Fruit fly (Drosophila melanogaster) whole organism, prepupa: ENCODE measurements around the gene milt.

Source experiments
- Blimp-1 ChIP-seq: fragments of 200-800 bp; sonication (Bioruptor generic); optimal IDR thresholded peaks from 3 replicates; lab custom pipeline; 2017; ENCODE audit warnings: missing biosample characterization, missing genetic modification characterization, mild to moderate bottlenecking, moderate library complexity, missing genetic modification reagents
- CG10631 ChIP-seq: fragments of 200-800 bp; sonication (Bioruptor generic); optimal IDR thresholded peaks from 2 replicates; lab custom pipeline; 2016; ENCODE audit warnings: missing biosample characterization, missing genetic modification characterization
- CG10669 ChIP-seq: fragments of 200-800 bp; sonication (Bioruptor generic); optimal IDR thresholded peaks from 3 replicates; lab custom pipeline; 2018; ENCODE audit warnings: missing biosample characterization, mild to moderate bottlenecking, missing genetic modification characterization, moderate library complexity
- CG11294 ChIP-seq: fragments of 200-800 bp; sonication (Bioruptor generic); IDR thresholded peaks from 2 replicates; pipeline ENCODE4 v1.3.6; 2022; ENCODE audit warnings: missing biosample characterization, missing genetic modification characterization
- CG11762 ChIP-seq: fragments of 200-800 bp; sonication (Bioruptor generic); optimal IDR thresholded peaks from 3 replicates; lab custom pipeline; 2016; ENCODE audit warnings: missing biosample characterization, missing genetic modification characterization; ENCODE audit not compliant: insufficient read depth
- CG16779 ChIP-seq: fragments of 200-800 bp; sonication (Bioruptor generic); optimal IDR thresholded peaks from 3 replicates; lab custom pipeline; 2017; ENCODE audit warnings: missing biosample characterization, mild to moderate bottlenecking, missing genetic modification characterization
- CG3032 ChIP-seq: fragments of 200-800 bp; optimal IDR thresholded peaks from 2 replicates; lab custom pipeline; 2019; ENCODE audit warnings: missing biosample characterization, mild to moderate bottlenecking, missing genetic modification characterization, moderate library complexity
- CG31627 ChIP-seq: fragments of 200-800 bp; sonication (Bioruptor generic); optimal IDR thresholded peaks from 3 replicates; lab custom pipeline; 2016; ENCODE audit warnings: missing biosample characterization, missing genetic modification characterization
- CG32006 ChIP-seq: fragments of 200-800 bp; sonication (Bioruptor generic); optimal IDR thresholded peaks from 3 replicates; lab custom pipeline; 2017; ENCODE audit warnings: missing biosample characterization, mild to moderate bottlenecking, missing genetic modification characterization
- CG3919 ChIP-seq: fragments of 200-800 bp; sonication (Bioruptor generic); optimal IDR thresholded peaks from 3 replicates; lab custom pipeline; 2016; ENCODE audit warnings: missing biosample characterization, missing genetic modification characterization
- CG4318 ChIP-seq: fragments of 200-800 bp; sonication (Bioruptor generic); optimal IDR thresholded peaks from 3 replicates; lab custom pipeline; 2017; ENCODE audit warnings: missing biosample characterization, mild to moderate bottlenecking, missing genetic modification characterization
- CG6163 ChIP-seq: fragments of 200-800 bp; sonication (Bioruptor generic); IDR thresholded peaks from 3 replicates; pipeline ENCODE4 v1.3.6; 2022; ENCODE audit warnings: missing biosample characterization, missing genetic modification characterization
- CG6276 ChIP-seq: fragments of 200-800 bp; sonication (Bioruptor generic); optimal IDR thresholded peaks from 2 replicates; lab custom pipeline; 2017; ENCODE audit warnings: missing biosample characterization, mild to moderate bottlenecking, missing genetic modification characterization
- CG6792 ChIP-seq: fragments of 200-800 bp; sonication (Bioruptor generic); optimal IDR thresholded peaks from 3 replicates; lab custom pipeline; 2016; ENCODE audit warnings: missing biosample characterization, missing genetic modification characterization
- CG6808 ChIP-seq: fragments of 200-800 bp; sonication (Bioruptor generic); optimal IDR thresholded peaks from 3 replicates; lab custom pipeline; 2017; ENCODE audit warnings: missing biosample characterization, missing genetic modification characterization, mild to moderate bottlenecking, moderate library complexity, missing genetic modification reagents
- CG6854 ChIP-seq: fragments of 200-800 bp; sonication (Bioruptor generic); optimal IDR thresholded peaks from 2 replicates; lab custom pipeline; 2017; ENCODE audit warnings: missing biosample characterization, mild to moderate bottlenecking, missing genetic modification characterization
- CG7368 ChIP-seq: fragments of 200-800 bp; sonication (Bioruptor generic); optimal IDR thresholded peaks from 3 replicates; lab custom pipeline; 2016; ENCODE audit warnings: missing biosample characterization, missing genetic modification characterization
- CG8119 ChIP-seq: fragments of 200-800 bp; sonication (Bioruptor generic); IDR thresholded peaks from 3 replicates; pipeline ENCODE4 v1.3.6; 2022; ENCODE audit warnings: missing biosample characterization, missing genetic modification characterization
- CG8632 ChIP-seq: fragments of 200-800 bp; sonication (Bioruptor generic); optimal IDR thresholded peaks from 3 replicates; lab custom pipeline; 2016; ENCODE audit warnings: missing biosample characterization, missing genetic modification characterization
- CG9139 ChIP-seq: fragments of 200-800 bp; sonication (Bioruptor generic); optimal IDR thresholded peaks from 3 replicates; lab custom pipeline; 2017; ENCODE audit warnings: missing biosample characterization, mild to moderate bottlenecking, missing genetic modification characterization
- Eip75B ChIP-seq: fragments of 200-800 bp; sonication (Bioruptor generic); optimal IDR thresholded peaks from 3 replicates; lab custom pipeline; 2016; ENCODE audit warnings: missing biosample characterization, missing genetic modification characterization
- Eip78C ChIP-seq: fragments of 200-800 bp; sonication (Bioruptor generic); peaks from one replicate; lab custom pipeline; 2016; ENCODE audit warnings: missing biosample characterization, missing genetic modification characterization
- Eip93F ChIP-seq: fragments of 200-800 bp; sonication (Bioruptor generic); optimal IDR thresholded peaks from 2 replicates; lab custom pipeline; 2016; ENCODE audit warnings: missing biosample characterization, mild to moderate bottlenecking, missing genetic modification characterization
- Ets21C ChIP-seq: fragments of 200-800 bp; sonication (Bioruptor generic); optimal IDR thresholded peaks from 3 replicates; lab custom pipeline; 2016; ENCODE audit warnings: missing biosample characterization, missing genetic modification characterization
- Gug ChIP-seq: fragments of 200-800 bp; sonication (Bioruptor generic); IDR thresholded peaks from 2 replicates; pipeline ENCODE4 v1.3.6; 2022; ENCODE audit warnings: missing biosample characterization, missing genetic modification characterization
- Hr38 ChIP-seq: sonication (Bioruptor generic); optimal IDR thresholded peaks from 2 replicates; lab custom pipeline; 2016; ENCODE audit warnings: missing biosample characterization, missing genetic modification characterization
- Hr39 ChIP-seq: fragments of 200-800 bp; sonication (Bioruptor generic); optimal IDR thresholded peaks from 2 replicates; lab custom pipeline; 2016; ENCODE audit warnings: missing biosample characterization, missing genetic modification characterization
- Hr4 ChIP-seq: fragments of 200-800 bp; sonication (Bioruptor generic); optimal IDR thresholded peaks from 3 replicates; lab custom pipeline; 2016; ENCODE audit warnings: missing biosample characterization, missing genetic modification characterization
- Lpt ChIP-seq: fragments of 200-800 bp; sonication (Bioruptor generic); optimal IDR thresholded peaks from 3 replicates; lab custom pipeline; 2016; ENCODE audit warnings: missing biosample characterization, missing genetic modification characterization
- Met ChIP-seq: fragments of 200-800 bp; sonication (Bioruptor generic); optimal IDR thresholded peaks from 3 replicates; lab custom pipeline; 2016; ENCODE audit warnings: missing biosample characterization, missing genetic modification characterization
- Smox ChIP-seq: fragments of 200-800 bp; sonication (Bioruptor generic); optimal IDR thresholded peaks from 3 replicates; lab custom pipeline; 2016; ENCODE audit warnings: missing biosample characterization, missing genetic modification characterization
- Sox102F ChIP-seq: fragments of 200-800 bp; sonication (Bioruptor generic); optimal IDR thresholded peaks from 2 replicates; lab custom pipeline; 2016; ENCODE audit warnings: missing biosample characterization, mild to moderate bottlenecking, missing genetic modification characterization
- Sox15 ChIP-seq: fragments of 200-800 bp; sonication (Bioruptor generic); optimal IDR thresholded peaks from 3 replicates; lab custom pipeline; 2016; ENCODE audit warnings: missing biosample characterization, missing genetic modification characterization
- achi ChIP-seq: fragments of 200-800 bp; sonication (Bioruptor generic); optimal IDR thresholded peaks from 3 replicates; lab custom pipeline; 2016; ENCODE audit warnings: missing biosample characterization, missing genetic modification characterization
- acj6 ChIP-seq: fragments of 200-800 bp; sonication (Bioruptor generic); optimal IDR thresholded peaks from 3 replicates; lab custom pipeline; 2016; ENCODE audit warnings: missing biosample characterization, missing genetic modification characterization
- dsx ChIP-seq: fragments of 200-800 bp; optimal IDR thresholded peaks from 3 replicates; lab custom pipeline; 2019; ENCODE audit warnings: missing biosample characterization, mild to moderate bottlenecking, missing genetic modification characterization, moderate library complexity; ENCODE audit not compliant: poor library complexity, severe bottlenecking
- esn ChIP-seq: fragments of 200-800 bp; sonication (Bioruptor generic); optimal IDR thresholded peaks from 2 replicates; lab custom pipeline; 2016; ENCODE audit warnings: missing biosample characterization, mild to moderate bottlenecking, missing genetic modification characterization, moderate library complexity
- fd85E ChIP-seq: fragments of 200-800 bp; sonication (Bioruptor generic); optimal IDR thresholded peaks from 3 replicates; lab custom pipeline; 2016; ENCODE audit warnings: missing biosample characterization, missing genetic modification characterization
- fkh ChIP-seq: fragments of 200-800 bp; sonication (Bioruptor generic); optimal IDR thresholded peaks from 3 replicates; lab custom pipeline; 2017; ENCODE audit warnings: missing biosample characterization, mild to moderate bottlenecking, missing genetic modification characterization, moderate library complexity
- lz ChIP-seq: fragments of 200-800 bp; sonication (Bioruptor generic); optimal IDR thresholded peaks from 3 replicates; lab custom pipeline; 2016; ENCODE audit warnings: missing biosample characterization, missing genetic modification characterization
- salr ChIP-seq, 2 experiments: fragments of 200-800 bp; sonication (Bioruptor generic); optimal IDR thresholded peaks; 3 replicates each; lab custom pipeline; 2016 to 2018; ENCODE audit warnings: missing biosample characterization in 2 of 2, missing genetic modification characterization in 2 of 2, mild to moderate bottlenecking in 1 of 2
- ss ChIP-seq, 2 experiments: fragments of 200-800 bp; sonication (Bioruptor generic); optimal IDR thresholded peaks; 2 replicates in 1 of 2; 3 replicates in 1 of 2; lab custom pipeline; 2017 to 2018; ENCODE audit warnings: mild to moderate bottlenecking in 2 of 2, missing biosample characterization in 2 of 2, missing genetic modification characterization in 2 of 2, moderate library complexity in 1 of 2
- svp ChIP-seq: fragments of 200-800 bp; sonication (Bioruptor generic); peaks from one replicate; lab custom pipeline; 2016; ENCODE audit warnings: missing biosample characterization, missing genetic modification characterization
- vri ChIP-seq: fragments of 200-800 bp; sonication (Bioruptor generic); optimal IDR thresholded peaks from 3 replicates; lab custom pipeline; 2016; ENCODE audit warnings: missing biosample characterization, mild to moderate bottlenecking, missing genetic modification characterization

milt gene

dm6 chr2L:7082203-7082602 is 44.6 kb downstream of the milt start:
- no peak for TF ChIP-seq Sox15 (GFP tag; lab: Kevin White, UChicago)
- peak; percentile 16 for TF ChIP-seq vri
- TF ChIP-seq CG6163 (GFP tag; lab: Robert Waterston, UW): no peak
- TF ChIP-seq fd85E (GFP tag; lab: Kevin White, UChicago): no peak
- peak; percentile 94 for TF ChIP-seq Blimp-1 (GFP tag; lab: Kevin White, UChicago)

dm6 chr2L:7084410-7084809 is 46.8 kb downstream of the milt start, which contains the start of gene Pvf2:
Gene Pvf2, minus strand, starts transcription at chr2L:7084635.
- TF ChIP-seq CG9139 (GFP tag; lab: Kevin White, UChicago): peak; percentile 49
- peak; percentile 13 for TF ChIP-seq CG3919 (GFP tag; lab: Kevin White, UChicago)
- TF ChIP-seq fd85E (GFP tag; lab: Kevin White, UChicago): no peak
- no peak for TF ChIP-seq CG31627 (GFP tag; lab: Kevin White, UChicago)
- TF ChIP-seq ss (GFP tag; optimal IDR thresholded peaks at IDR 0.05; lab: Kevin White, UChicago): peak in 1 of 2 experiments; percentile 12
- TF ChIP-seq fkh (GFP tag; lab: Kevin White, UChicago): no peak
- TF ChIP-seq CG32006 (GFP tag; lab: Kevin White, UChicago): no peak
- no peak for TF ChIP-seq CG6792 (GFP tag; lab: Kevin White, UChicago)
- TF ChIP-seq svp: peak; percentile 34
- peak; percentile 25 for TF ChIP-seq dsx (GFP tag; lab: Kevin White, UChicago)
- TF ChIP-seq achi (GFP tag; lab: Kevin White, UChicago): no peak
- TF ChIP-seq Eip75B: no peak
- no peak for TF ChIP-seq Sox15 (GFP tag; lab: Kevin White, UChicago)
- no peak for TF ChIP-seq CG4318
- no peak for TF ChIP-seq CG6276 (GFP tag; lab: Kevin White, UChicago)
- TF ChIP-seq CG6808 (GFP tag; lab: Kevin White, UChicago): no peak
- peak; percentile 71 for TF ChIP-seq Eip78C (GFP tag; lab: Kevin White, UChicago)
- TF ChIP-seq CG8119 (GFP tag; lab: Robert Waterston, UW): no peak
- no peak for TF ChIP-seq CG11762 (GFP tag; lab: Kevin White, UChicago)
- TF ChIP-seq Lpt (GFP tag; lab: Kevin White, UChicago): no peak
- no peak for TF ChIP-seq Eip93F (GFP tag; lab: Kevin White, UChicago)

- no peak for TF ChIP-seq Eip75B
- TF ChIP-seq CG6276 (GFP tag; lab: Kevin White, UChicago): no peak
- no peak for TF ChIP-seq CG11294 (GFP tag; lab: Robert Waterston, UW)
- peak; percentile 76 for TF ChIP-seq Eip78C (GFP tag; lab: Kevin White, UChicago)
- TF ChIP-seq Lpt (GFP tag; lab: Kevin White, UChicago): no peak
- TF ChIP-seq achi (GFP tag; lab: Kevin White, UChicago): peak; percentile 44
- TF ChIP-seq lz (GFP tag; lab: Kevin White, UChicago): peak; percentile 22
- TF ChIP-seq CG9139 (GFP tag; lab: Kevin White, UChicago): no peak
- peak; percentile 19 for TF ChIP-seq Met (GFP tag; lab: Kevin White, UChicago)
- peak; percentile 39 for TF ChIP-seq dsx (GFP tag; lab: Kevin White, UChicago)
- TF ChIP-seq CG6808 (GFP tag; lab: Kevin White, UChicago): no peak
- TF ChIP-seq acj6: peak; percentile 35
- TF ChIP-seq CG6792 (GFP tag; lab: Kevin White, UChicago): peak; percentile 31
- TF ChIP-seq CG16779 (tag; lab: Kevin White, UChicago): no peak
- peak; percentile 44 for TF ChIP-seq CG8632 (GFP tag; lab: Kevin White, UChicago)
- TF ChIP-seq Ets21C (GFP tag; lab: Kevin White, UChicago): no peak
- TF ChIP-seq CG3919 (GFP tag; lab: Kevin White, UChicago): peak; percentile 46
- peak; percentile 36 for TF ChIP-seq CG32006 (GFP tag; lab: Kevin White, UChicago)
- peak; percentile 3 for TF ChIP-seq CG10631 (GFP tag; lab: Kevin White, UChicago)
- TF ChIP-seq vri: no peak
- TF ChIP-seq CG3032 (tag; lab: Kevin White, UChicago): peak; percentile 44
- TF ChIP-seq fkh (GFP tag; lab: Kevin White, UChicago): no peak
- no peak for TF ChIP-seq CG7368
- peak; percentile 35 for TF ChIP-seq CG10669 (GFP tag; lab: Kevin White, UChicago)
- TF ChIP-seq Hr4: peak; percentile 23
- peak; percentile 14 for TF ChIP-seq Hr39 (GFP tag; lab: Kevin White, UChicago)
- peak in 1 of 2 experiments; percentile 12 for TF ChIP-seq ss (GFP tag; optimal IDR thresholded peaks at IDR 0.05; lab: Kevin White, UChicago)
- peak; percentile 12 for TF ChIP-seq Sox15 (GFP tag; lab: Kevin White, UChicago)
- peak; percentile 26 for TF ChIP-seq CG11762 (GFP tag; lab: Kevin White, UChicago)
- no peak for TF ChIP-seq Gug
- peak; percentile 21 for TF ChIP-seq Sox102F (GFP tag; lab: Kevin White, UChicago)
- no peak for TF ChIP-seq CG6854 (GFP tag; lab: Kevin White, UChicago)
- no peak for TF ChIP-seq fd85E (GFP tag; lab: Kevin White, UChicago)
- peak; percentile 29 for TF ChIP-seq esn (GFP tag; lab: Kevin White, UChicago)
- TF ChIP-seq CG4318: no peak
- TF ChIP-seq Smox (GFP tag; lab: Kevin White, UChicago): peak; percentile 21
- no peak for TF ChIP-seq Hr38 (GFP tag; lab: Kevin White, UChicago)
- peak in 1 of 2 experiments; percentile 9 for TF ChIP-seq salr (GFP tag; optimal IDR thresholded peaks at IDR 0.05; lab: Kevin White, UChicago)
Observed at dm6 chr2L:7090922-7091321, 53.3 kb downstream of the milt start.
